Fruit fly (Drosophila melanogaster) whole organism, larva: Measurements from ENCODE around the gene PIG-T.
A peak's percentile ranks its signal among the peaks of the same experiment; 100 is the strongest.

Source experiments
- noc ChIP-seq: fragments of 200-800 bp; sonication (Bioruptor generic); optimal IDR thresholded peaks from 3 replicates; lab custom pipeline; 2019; ENCODE audit warnings: missing biosample characterization, mild to moderate bottlenecking, missing genetic modification characterization, moderate library complexity

The PIG-T gene

DNA sequence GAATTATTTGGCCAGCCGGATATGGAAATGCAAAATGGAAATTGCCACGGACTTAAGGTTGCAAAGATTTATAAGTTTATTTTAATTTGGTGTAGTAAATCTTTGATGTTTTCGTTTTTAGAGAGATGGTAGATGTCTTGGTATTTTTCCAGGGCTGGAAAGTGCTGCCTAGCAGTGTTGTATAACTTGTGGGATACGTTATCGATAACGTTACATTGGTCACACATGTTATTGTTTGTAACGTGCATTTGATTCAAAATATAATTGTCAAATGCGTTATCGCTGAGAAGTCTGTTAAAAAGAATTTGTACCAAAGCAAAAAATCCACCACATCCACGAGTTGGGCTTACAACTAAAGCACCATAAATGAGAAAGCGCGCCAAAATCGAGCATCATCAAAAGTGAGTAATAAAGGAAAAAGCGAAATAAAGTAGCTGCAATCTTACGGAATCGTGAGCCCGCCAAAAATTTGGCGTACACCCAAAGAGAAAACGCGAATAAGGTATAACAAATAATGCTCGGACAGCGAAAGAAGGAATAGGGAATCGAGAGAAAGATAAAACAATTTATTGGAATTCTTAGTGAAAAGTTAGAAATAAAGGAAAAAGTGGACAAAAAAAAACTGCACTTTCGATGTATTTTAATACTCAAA lies at the start of gene PIG-T:
Gene PIG-T (minus strand): TSS at position 140 of the 652 bp plus-strand sequence.
- TF ChIP-seq noc (tag; lab: Kevin White, UChicago), result no peak

DNA sequence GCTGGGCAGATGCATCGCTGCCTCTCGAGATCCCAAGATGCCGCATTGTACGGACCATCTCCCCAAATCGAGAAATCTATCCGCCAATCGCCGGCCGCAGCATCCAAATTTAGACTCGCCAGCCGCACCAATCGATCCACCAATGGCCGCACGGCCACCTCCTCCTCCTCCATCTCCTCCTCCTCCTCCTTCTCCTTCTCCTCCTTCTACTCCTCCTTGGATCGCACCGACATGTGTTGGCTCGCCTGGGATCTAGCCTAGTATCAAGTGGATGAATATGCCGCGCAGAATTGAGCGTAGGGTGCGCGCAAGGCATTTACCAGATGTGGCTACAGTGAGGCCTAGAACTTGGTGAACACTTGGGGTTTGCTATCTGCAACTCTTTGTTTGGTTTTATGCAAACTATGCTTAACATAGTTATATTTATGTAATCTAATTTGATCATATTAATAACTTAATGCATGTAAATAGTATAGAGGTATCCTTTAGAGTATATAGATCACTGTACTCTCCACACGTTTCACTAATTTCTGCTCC lies 48.0 kb upstream of the PIG-T start, which contains the start of gene org-1:
Gene org-1 (minus strand): TSS at position 51 of the 537 bp plus-strand sequence.
- TF ChIP-seq noc (tag; lab: Kevin White, UChicago), result peak; percentile 27

DNA sequence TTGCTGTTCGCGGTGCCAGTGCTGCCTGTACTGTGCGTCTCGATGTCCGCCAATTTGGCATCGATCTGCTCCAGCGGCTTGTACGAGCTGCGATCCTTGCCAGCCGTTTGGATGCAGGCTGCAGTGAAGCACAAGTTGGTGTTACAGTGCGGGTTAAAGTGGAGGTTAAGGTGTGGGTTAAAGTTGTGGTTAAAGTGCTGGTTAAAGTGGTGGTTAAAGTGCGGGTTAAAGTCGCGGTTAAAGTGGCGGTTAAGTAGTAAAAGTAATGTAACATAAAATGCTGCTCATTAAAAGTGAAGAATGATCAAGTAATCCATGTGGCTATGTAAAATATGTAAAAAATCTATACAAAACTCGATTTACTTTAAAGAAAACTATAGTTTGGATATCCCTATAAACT lies 45.1 kb upstream of the PIG-T start:
- TF ChIP-seq noc (tag; lab: Kevin White, UChicago), result no peak

DNA sequence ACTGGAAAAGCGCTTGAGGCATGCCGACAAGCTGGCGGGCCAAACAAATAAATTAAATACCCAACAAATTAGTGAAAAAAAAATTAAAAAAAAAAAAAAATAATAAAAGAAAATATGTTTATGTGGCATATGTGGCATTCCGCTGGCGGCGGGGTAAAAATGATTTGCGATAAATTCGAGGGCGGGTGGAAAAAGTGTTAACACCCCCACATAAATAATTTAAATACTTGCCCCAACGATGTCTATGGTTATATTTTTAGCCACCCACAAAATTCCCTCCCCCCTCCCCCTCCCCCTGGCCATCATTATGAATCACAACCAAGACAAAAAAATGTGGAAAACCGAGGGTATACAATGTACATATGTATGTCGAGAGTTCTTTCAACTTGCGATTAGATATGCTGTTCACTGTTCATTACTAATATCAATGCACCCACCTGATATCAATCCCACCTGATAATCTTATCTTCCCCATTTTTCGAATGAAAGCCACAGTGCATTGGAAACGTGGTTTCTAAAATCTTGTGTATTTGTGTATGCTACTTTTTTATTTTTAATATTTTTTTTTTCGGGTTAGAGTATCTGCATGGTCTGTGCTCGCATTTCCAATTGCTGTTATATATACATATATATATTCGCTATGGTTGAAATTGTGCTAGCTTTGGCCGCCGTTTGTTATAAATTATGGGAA lies 43.3 kb upstream of the PIG-T start:
- TF ChIP-seq noc (tag; lab: Kevin White, UChicago), result peak; percentile 30

DNA sequence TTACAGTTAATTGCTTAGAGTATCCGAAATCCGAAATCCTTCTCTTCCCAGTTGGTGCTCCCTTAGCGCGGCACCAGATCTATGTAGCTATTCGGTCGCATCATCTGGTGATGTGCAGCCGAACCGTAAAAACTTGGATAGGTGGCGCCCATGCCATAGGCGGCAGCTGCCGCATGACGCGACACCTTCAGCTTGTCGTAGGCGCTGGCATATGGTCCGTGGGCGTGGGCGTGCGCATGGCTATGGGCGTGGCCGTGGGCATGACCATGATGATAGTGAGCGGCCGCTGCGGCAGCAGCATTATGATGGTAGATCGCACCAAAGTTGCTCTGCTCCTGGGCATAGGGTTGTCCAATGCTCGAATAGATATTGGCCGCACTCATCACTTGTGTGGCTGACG lies 41.1 kb upstream of the PIG-T start:
- TF ChIP-seq noc (tag; lab: Kevin White, UChicago), result no peak

DNA sequence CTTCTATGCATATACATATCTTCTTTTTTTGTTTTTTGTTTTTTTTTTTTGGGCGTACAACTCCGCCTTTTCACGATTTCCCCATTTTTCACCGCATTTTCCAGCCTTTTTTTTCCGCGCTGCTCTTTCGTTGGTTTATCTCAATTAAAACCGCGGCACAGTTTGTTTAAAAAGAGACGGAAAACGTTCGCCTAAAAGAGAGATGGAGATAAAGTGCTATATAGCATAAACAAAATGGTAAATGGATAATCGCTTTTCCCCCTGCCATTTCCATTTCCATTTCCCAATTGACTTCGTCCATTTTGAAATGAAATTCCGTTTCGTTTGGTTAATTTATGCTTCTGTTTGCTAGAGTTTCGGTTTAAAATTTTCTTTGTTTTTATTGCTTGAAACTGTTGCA lies 40.1 kb upstream of the PIG-T start:
- no peak for TF ChIP-seq noc (tag; lab: Kevin White, UChicago)

DNA sequence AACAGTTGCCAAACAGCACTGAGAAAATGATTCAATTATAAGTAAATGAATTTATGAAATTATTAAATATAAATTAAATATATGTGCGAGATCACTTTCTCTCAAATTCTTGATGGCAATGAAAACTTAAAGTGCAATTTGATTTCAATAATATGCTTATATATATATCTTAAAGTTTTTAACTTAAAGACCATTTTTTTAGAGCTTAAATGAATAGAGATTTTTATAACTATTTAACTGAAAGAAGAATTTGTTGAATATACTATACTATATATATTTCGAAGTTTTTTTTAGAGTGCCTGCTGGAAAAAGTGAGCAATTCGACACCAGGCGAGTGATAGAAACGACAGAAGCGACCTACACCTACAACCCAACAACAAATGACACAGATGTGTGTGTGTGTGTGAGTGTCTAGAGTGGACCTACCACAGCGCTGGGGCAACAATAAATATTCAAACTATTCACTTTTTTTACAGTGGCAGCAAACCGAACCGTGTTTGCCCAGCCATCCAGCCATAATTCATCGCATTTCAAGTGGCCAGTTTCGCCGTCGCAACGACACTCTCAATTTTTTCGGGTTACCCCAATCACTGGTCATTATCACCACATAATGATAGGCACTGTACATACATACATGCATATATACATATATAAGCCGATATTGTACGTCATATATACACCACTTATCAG lies 38.0 kb upstream of the PIG-T start:
- TF ChIP-seq noc (tag; lab: Kevin White, UChicago), result no peak

DNA sequence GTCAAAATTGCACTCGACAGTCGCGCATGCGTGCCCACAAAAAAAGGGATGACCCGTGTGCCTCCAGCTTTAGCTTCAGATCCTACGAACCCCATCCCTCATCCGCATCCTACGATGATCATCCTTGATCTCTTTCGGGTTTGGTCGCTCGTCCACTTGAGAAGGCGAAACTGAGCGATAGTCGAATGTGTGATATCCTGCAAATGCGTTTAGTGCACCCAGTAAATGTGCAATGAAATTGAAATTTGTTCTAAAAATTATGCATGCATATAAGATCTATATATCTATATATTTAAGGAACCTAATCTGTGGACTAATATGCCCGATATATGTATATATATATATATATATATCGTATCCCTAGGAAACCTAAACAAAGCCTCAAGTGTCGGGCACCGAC lies 37.2 kb upstream of the PIG-T start:
- TF ChIP-seq noc (tag; lab: Kevin White, UChicago), result no peak

DNA sequence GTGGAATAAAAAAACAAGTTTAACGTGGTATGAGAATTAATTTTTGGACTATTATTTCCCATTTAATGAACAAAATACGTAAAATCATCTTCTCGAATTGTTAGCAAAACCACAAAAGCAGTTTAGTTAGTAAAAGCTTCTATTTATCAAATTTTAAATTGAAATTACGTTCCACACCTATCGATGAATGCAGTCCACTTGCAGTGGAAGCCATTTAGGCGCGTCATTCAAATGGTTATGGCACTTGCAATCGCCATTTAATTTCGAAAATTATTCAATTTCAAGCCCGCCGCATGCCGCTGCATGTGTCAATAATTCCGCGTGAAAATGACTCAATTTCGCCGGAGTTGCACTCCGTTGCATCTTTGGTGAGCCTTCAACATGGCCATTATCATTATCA lies 35.8 kb upstream of the PIG-T start:
- no peak for TF ChIP-seq noc (tag; lab: Kevin White, UChicago)

DNA sequence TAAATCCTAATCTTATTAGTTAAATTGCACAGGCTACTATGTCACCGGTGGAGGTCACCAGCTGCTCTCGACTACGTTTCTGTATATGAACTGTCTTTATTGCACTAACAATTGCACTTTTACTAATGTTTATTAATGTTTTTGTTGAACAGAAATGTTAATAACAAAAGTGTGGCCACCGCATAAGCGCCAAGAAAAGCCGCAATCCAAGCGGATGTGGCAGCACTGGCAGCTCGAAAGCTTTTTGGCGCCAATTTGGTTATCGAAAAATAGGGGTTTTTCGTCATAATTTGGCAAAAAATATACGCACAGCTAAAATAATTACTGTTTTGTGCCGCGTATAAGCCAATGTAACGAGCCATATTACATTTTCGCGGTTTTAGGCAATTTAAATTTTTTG lies 35.1 kb upstream of the PIG-T start, which contains the start of gene CG12123:
Gene CG12123 (minus strand): TSS at position 188 of the 400 bp plus-strand sequence.
- no peak for TF ChIP-seq noc (tag; lab: Kevin White, UChicago)

DNA sequence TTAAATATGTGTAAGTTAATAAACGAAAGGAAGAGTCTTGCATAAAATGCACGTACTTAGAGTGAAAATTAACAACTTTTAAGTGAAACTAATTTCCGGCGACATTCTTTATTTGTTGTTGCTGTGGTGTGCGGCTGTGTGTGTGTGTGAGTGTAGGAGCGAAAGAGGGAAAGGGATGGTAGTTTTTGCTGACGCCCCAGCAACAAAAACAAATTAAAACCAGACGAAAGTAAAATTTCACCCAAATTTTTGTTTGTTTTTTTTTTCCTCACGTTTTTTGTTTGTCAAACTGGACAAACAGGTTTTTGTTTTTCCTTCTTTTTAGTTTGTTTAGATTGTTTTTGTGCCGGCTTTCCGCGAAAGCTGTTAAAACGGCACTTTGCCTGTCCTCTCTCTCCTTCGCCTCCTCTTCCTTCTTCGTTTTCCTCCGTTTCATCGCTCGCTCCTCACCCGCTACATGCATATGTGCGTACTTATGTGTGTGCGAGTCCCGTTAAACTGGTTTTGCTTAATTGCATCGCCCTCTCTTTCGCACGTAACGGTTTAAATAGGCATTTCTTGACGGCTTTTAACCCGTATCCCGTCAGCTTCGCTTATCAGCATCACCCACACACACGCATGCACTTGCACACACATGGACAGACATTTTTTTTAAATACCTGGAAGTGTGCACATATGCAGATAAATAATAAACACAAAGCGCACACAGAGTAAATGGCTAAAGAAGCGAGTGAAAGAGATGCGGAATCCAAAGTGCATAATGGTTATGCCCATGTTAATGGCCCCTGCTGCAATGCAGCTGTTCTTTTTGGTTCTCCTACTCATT lies 30.4 kb upstream of the PIG-T start, which contains the start of gene Miga:
Gene Miga (minus strand): TSS at position 536 of the 826 bp plus-strand sequence.
- TF ChIP-seq noc (tag; lab: Kevin White, UChicago), result no peak

DNA sequence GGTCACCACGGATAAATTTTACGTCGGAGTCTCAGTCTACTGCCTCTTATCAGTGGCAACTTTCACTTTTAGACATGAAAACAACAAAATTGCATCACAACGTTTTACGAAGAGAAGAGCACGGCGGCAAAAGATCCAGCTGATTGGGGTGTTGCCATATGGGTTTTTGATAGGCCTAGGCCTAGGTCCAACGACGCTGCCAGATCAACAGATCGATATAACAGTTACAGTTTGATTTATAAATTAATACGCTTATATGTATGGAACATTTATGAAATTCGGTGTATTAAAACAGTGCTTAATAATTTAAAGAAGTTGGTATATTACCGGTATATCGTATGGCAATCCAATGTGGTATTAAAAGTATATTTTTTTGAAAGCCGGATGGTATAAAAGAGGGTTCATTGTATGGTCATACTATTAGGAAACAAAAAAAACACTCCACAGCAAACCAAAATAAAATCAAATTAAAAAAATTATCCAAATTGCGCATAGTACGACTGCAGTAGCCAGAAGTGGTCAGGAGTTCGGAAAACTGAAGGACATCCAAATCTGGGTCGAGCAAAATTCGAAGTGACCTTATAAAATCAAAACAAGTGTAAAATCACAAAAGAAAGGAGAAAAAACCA lies 29.7 kb upstream of the PIG-T start, which contains the start of gene CG1440:
Gene CG1440 (plus strand): TSS at position 402 of the 629 bp plus-strand sequence.
- TF ChIP-seq noc (tag; lab: Kevin White, UChicago), result no peak

DNA sequence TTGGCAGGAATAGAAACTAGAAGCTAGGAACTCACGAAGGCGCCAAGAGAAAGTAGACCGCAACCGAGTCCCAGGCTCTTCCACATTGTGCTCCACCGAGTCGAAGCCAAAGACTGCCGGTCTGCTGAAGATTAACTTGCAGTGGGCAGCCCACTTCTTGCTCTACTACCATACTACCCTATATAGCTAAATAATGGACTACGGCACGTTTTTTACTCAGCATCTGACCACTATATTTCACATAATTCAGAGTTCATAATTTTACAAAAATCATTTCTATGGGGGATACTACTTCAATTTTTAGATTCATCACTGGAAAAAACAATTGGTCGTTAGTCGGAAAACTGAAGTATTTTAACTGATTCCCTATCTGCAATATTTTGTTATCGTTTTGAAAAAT lies 26.6 kb upstream of the PIG-T start, which contains the start of gene CG32712:
Gene CG32712 (minus strand): TSS at position 101 of the 400 bp plus-strand sequence.
- TF ChIP-seq noc (tag; lab: Kevin White, UChicago), result no peak

DNA sequence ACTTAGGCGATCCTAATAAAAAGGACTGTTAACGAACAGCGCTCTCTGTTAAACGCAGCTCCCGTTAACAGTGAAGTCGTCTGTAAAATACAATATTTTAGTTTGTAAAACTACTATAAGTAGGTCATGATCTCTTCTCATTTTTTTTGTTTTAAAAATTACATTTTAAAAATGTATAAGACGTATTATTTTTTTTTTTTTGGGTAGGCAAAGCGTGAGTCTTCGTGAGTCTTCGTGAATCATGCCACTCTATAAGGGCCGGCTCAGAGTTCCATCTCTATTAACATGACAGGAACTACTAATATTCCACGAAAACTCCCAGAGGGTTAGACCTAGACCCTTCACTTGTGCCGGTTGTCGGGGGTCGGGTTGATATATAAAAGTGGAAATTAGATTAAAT lies 15.6 kb upstream of the PIG-T start:
- no peak for TF ChIP-seq noc (tag; lab: Kevin White, UChicago)

DNA sequence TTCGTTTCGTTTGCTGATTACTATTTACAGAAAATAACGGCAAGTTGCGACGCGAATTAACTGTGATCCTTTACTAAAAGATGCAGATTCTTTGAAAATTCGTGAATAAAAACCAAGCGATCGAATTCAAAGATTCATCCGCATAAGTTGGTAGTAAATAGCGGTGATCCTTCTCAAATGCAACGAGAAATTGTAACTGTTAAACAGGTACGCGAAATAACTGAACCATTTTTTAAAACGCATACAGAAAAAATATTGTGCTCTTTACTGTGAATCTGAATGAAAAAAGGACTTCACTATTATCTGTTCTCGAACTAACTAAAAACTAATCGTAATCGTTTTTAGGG lies 14.4 kb upstream of the PIG-T start:
- TF ChIP-seq noc (tag; lab: Kevin White, UChicago), result no peak
